Worm (Caenorhabditis elegans) whole organism, late embryonic: ENCODE data around the gene lgc-18.

Experiments used
- C08G9.2 ChIP-seq: sonication (generic microtip); optimal IDR thresholded peaks from 2 replicates; lab custom pipeline; 2016; ENCODE audit warnings: mild to moderate bottlenecking, missing genetic modification characterization, moderate library complexity, missing compliant biosample characterization
- F13H6.1 ChIP-seq: sonication (generic microtip); optimal IDR thresholded peaks from 2 replicates; lab custom pipeline; 2016; ENCODE audit warnings: missing genetic modification characterization, missing compliant biosample characterization
- K09A11.1 ChIP-seq: sonication (generic microtip); optimal IDR thresholded peaks from 2 replicates; lab custom pipeline; 2017; ENCODE audit warnings: antibody characterized with exemption, mild to moderate bottlenecking, missing genetic modification characterization, missing compliant biosample characterization; ENCODE audit not compliant: insufficient read depth
- ama-1 ChIP-seq: fragments of 150-350 bp; optimal IDR thresholded peaks from 2 replicates; lab custom pipeline; 2014
- ceh-14 ChIP-seq: sonication (generic microtip); optimal IDR thresholded peaks from 2 replicates; lab custom pipeline; 2016; ENCODE audit warnings: missing genotype, missing genetic modification characterization, missing compliant biosample characterization
- ceh-18 ChIP-seq: sonication (generic microtip); optimal IDR thresholded peaks from 2 replicates; lab custom pipeline; 2016; ENCODE audit warnings: missing genetic modification characterization, missing compliant biosample characterization
- ceh-19 ChIP-seq: fragments of 200-800 bp; sonication (Bioruptor generic); optimal IDR thresholded peaks from 2 replicates; lab custom pipeline; 2018; ENCODE audit warnings: mild to moderate bottlenecking, missing genetic modification characterization, missing compliant biosample characterization
- ceh-2 ChIP-seq: sonication (generic microtip); optimal IDR thresholded peaks from 2 replicates; lab custom pipeline; 2016; ENCODE audit warnings: missing genotype, missing genetic modification characterization, missing compliant biosample characterization
- ceh-22 ChIP-seq: sonication (generic microtip); optimal IDR thresholded peaks from 2 replicates; lab custom pipeline; 2017; ENCODE audit warnings: missing biosample characterization, missing genetic modification characterization
- ceh-30 ChIP-seq: fragments of 150-350 bp; optimal IDR thresholded peaks from 2 replicates; lab custom pipeline; 2014; ENCODE audit warnings: missing biosample characterization, missing genetic modification characterization
- ceh-31 ChIP-seq: sonication (generic microtip); optimal IDR thresholded peaks from 2 replicates; lab custom pipeline; 2016; ENCODE audit warnings: missing genetic modification characterization, missing compliant biosample characterization
- ceh-34 ChIP-seq: sonication (generic microtip); optimal IDR thresholded peaks from 2 replicates; lab custom pipeline; 2016; ENCODE audit warnings: mild to moderate bottlenecking, missing genetic modification characterization, missing compliant biosample characterization
- ceh-45 ChIP-seq: fragments of 200-800 bp; sonication (Bioruptor generic); IDR thresholded peaks from 2 replicates; pipeline ENCODE4 v1.3.6; 2022; ENCODE audit warnings: missing genetic modification reagents, missing genetic modification characterization, missing compliant biosample characterization
- ceh-6 ChIP-seq: fragments of 200-800 bp; sonication (Bioruptor generic); optimal IDR thresholded peaks from 2 replicates; lab custom pipeline; 2018; ENCODE audit warnings: mild to moderate bottlenecking, missing genetic modification characterization, missing compliant biosample characterization
- che-1 ChIP-seq: sonication (generic microtip); optimal IDR thresholded peaks from 2 replicates; lab custom pipeline; 2016; ENCODE audit warnings: mild to moderate bottlenecking, missing genetic modification characterization, missing compliant biosample characterization
- elt-2 ChIP-seq: sonication (generic microtip); optimal IDR thresholded peaks from 2 replicates; lab custom pipeline; 2016; ENCODE audit warnings: missing genetic modification reagents, missing genetic modification characterization, missing compliant biosample characterization
- elt-4 ChIP-seq: sonication (generic microtip); optimal IDR thresholded peaks from 2 replicates; lab custom pipeline; 2016; ENCODE audit warnings: missing genetic modification characterization, missing compliant biosample characterization
- eyg-1 ChIP-seq: sonication (generic microtip); optimal IDR thresholded peaks from 2 replicates; lab custom pipeline; 2016; ENCODE audit warnings: missing genotype, missing genetic modification characterization, missing compliant biosample characterization
- fkh-10 ChIP-seq: fragments of 150-350 bp; optimal IDR thresholded peaks from 2 replicates; lab custom pipeline; 2014; ENCODE audit warnings: missing biosample characterization, missing genetic modification reagents, missing genetic modification characterization
- fkh-6 ChIP-seq: sonication (generic microtip); optimal IDR thresholded peaks from 2 replicates; lab custom pipeline; 2016; ENCODE audit warnings: missing genetic modification characterization, missing compliant biosample characterization
- hlh-30 ChIP-seq: sonication (generic microtip); optimal IDR thresholded peaks from 2 replicates; lab custom pipeline; 2017; ENCODE audit warnings: antibody characterized with exemption, missing genetic modification characterization, missing compliant biosample characterization; ENCODE audit not compliant: insufficient read depth
- hlh-8 ChIP-seq: sonication (generic microtip); optimal IDR thresholded peaks from 2 replicates; lab custom pipeline; 2016; ENCODE audit warnings: missing genotype, missing genetic modification characterization, missing compliant biosample characterization
- mec-3 ChIP-seq: sonication (generic microtip); optimal IDR thresholded peaks from 2 replicates; lab custom pipeline; 2016; ENCODE audit warnings: borderline replicate concordance, missing genetic modification characterization, missing compliant biosample characterization
- nfya-1 ChIP-seq: sonication (generic microtip); optimal IDR thresholded peaks from 2 replicates; lab custom pipeline; 2017; ENCODE audit warnings: missing genetic modification characterization, mild to moderate bottlenecking, missing compliant biosample characterization, antibody characterized with exemption, moderate library complexity
- odd-2 ChIP-seq: sonication (generic microtip); optimal IDR thresholded peaks from 2 replicates; lab custom pipeline; 2017; ENCODE audit warnings: antibody characterized with exemption, mild to moderate bottlenecking, missing genetic modification characterization, missing compliant biosample characterization
- pat-9 ChIP-seq: fragments of 200-800 bp; sonication (Bioruptor generic); optimal IDR thresholded peaks from 2 replicates; lab custom pipeline; 2018; ENCODE audit warnings: mild to moderate bottlenecking, missing genetic modification characterization, moderate library complexity, missing compliant biosample characterization
- pha-2 ChIP-seq: sonication (generic microtip); optimal IDR thresholded peaks from 2 replicates; lab custom pipeline; 2017; ENCODE audit warnings: mild to moderate bottlenecking, missing genetic modification characterization, missing compliant biosample characterization
- pros-1 ChIP-seq: fragments of 150-350 bp; optimal IDR thresholded peaks from 2 replicates; lab custom pipeline; 2014; ENCODE audit warnings: missing biosample characterization, missing genetic modification reagents, missing genetic modification characterization
- ref-2 ChIP-seq: sonication (generic microtip); optimal IDR thresholded peaks from 2 replicates; lab custom pipeline; 2016; ENCODE audit warnings: missing genetic modification characterization, missing compliant biosample characterization
- rnt-1 ChIP-seq: sonication (generic microtip); optimal IDR thresholded peaks from 2 replicates; lab custom pipeline; 2016; ENCODE audit warnings: missing genetic modification characterization, missing compliant biosample characterization
- sdc-2 ChIP-seq: sonication (generic microtip); optimal IDR thresholded peaks from 2 replicates; lab custom pipeline; 2016; ENCODE audit warnings: missing genotype, missing genetic modification characterization, missing compliant biosample characterization
- syd-9 ChIP-seq: sonication (generic microtip); optimal IDR thresholded peaks from 2 replicates; lab custom pipeline; 2016; ENCODE audit warnings: mild to moderate bottlenecking, missing genetic modification characterization, moderate library complexity, missing compliant biosample characterization
- tbx-2 ChIP-seq: sonication (generic microtip); optimal IDR thresholded peaks from 2 replicates; lab custom pipeline; 2016; ENCODE audit warnings: missing genetic modification characterization, missing compliant biosample characterization
- ttx-3 ChIP-seq: sonication (generic microtip); optimal IDR thresholded peaks from 2 replicates; lab custom pipeline; 2016; ENCODE audit warnings: missing genetic modification reagents, missing genetic modification characterization, missing compliant biosample characterization
- unc-42 ChIP-seq: sonication (generic microtip); optimal IDR thresholded peaks from 2 replicates; lab custom pipeline; 2016; ENCODE audit warnings: missing genotype, missing genetic modification characterization, missing compliant biosample characterization
- unc-55 ChIP-seq: sonication (generic microtip); optimal IDR thresholded peaks from 2 replicates; lab custom pipeline; 2017; ENCODE audit warnings: missing biosample characterization, missing genetic modification reagents, missing genetic modification characterization

The lgc-18 gene

DNA sequence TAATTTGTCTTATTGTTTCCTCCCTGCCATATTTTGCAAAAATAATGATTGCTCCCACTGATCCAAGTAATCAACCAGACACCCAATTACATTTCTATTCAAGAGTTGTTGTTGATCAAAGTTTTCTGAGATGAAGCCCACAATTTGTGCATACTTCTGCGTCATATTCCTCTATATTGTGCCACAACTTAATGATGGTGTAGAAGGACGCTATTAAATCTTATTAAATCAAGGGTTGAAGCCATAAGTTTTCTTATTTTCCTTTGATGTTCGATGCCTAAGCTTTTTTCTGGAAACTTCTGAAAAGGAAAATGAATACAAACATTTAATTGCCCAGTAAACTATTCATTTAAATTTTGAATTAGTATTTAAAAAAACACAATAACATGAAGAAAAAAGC is 43.4 kb downstream of the lgc-18 start:
- TF ChIP-seq pros-1 (tag; lab: Kevin White, UChicago): no peak
- TF ChIP-seq odd-2 (tag; lab: Kevin White, UChicago): no peak
- TF ChIP-seq ceh-30: no peak
- TF ChIP-seq ama-1: peak; percentile 55
- no peak for TF ChIP-seq ceh-14 (tag; lab: Kevin White, UChicago)
- no peak for TF ChIP-seq K09A11.1 (tag; lab: Kevin White, UChicago)
- TF ChIP-seq C08G9.2 (tag; lab: Kevin White, UChicago): no peak
- TF ChIP-seq pat-9 (tag; lab: Kevin White, UChicago): no peak

DNA sequence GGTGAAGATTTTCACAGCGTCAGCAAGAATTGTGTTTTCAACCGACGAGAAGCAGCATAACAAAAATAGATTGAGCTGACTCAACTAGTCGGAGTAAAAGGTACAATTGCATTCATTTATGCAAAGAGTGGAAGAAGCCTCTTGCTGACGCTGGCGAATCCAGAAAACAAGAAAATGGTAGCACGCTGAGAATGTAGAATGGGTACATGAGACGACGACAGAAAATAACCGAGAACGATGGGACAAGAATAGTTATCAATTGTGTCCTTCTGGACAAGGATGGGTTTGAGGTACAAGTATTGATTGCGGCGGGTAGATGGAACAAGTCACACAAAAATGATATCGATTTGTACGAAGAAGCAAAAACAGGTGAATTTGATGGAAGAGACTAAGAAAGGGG is 44.0 kb downstream of the lgc-18 start:
- TF ChIP-seq unc-42 (tag; lab: Kevin White, UChicago) (no peak), ama-1 (peak; percentile 61), ceh-19 (peak; percentile 4)

DNA sequence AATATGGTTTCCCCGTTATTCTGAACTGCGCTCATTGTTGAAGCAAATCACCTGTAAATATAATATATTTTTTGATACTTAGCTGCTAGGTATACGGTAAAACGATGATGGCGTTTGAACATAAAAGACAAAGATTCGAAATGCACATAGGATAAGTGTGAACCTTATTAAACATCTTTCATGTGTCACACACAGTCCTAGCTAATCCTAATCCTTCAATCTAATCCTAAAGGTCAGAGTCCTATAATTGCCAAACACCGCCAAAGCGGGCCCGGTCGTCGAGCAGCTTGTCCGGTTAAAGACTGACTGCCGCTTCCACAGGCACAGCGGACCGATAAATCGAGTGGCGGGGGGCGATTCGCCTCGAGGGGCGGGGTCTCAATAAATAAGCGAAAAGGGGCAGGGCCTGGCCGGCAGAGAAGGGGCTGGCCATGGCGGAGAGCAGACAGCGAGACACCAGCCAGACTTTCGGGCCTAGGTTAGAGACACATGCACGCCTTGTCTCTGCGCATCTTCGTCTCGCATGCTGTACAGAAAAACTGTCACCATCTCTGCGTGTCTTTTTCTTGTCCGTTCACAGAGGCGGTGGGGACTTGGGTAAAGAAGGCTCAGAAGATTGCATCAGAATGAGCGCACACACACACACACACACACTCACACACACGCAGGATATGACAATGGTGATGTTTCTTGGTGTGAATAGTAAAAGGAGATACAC is 46.4 kb downstream of the lgc-18 start, which contains the start of gene F57G12.1:
Gene F57G12.1 (minus strand): TSS at position 51 of the 718 bp plus-strand sequence.
- TF ChIP-seq che-1 (tag; lab: Kevin White, UChicago): peak; percentile 57
- peak; percentile 1 for TF ChIP-seq K09A11.1 (tag; lab: Kevin White, UChicago)
- peak; percentile 4 for TF ChIP-seq syd-9 (tag; lab: Kevin White, UChicago)
- TF ChIP-seq sdc-2: peak; percentile 64
- TF ChIP-seq fkh-6 (tag; lab: Kevin White, UChicago): peak; percentile 8
- TF ChIP-seq ceh-31 (tag; lab: Kevin White, UChicago): peak; percentile 70
- no peak for TF ChIP-seq fkh-10 (GFP tag; lab: Kevin White, UChicago)
- no peak for TF ChIP-seq ceh-45 (GFP tag; lab: Robert Waterston, UW)
- no peak for TF ChIP-seq pat-9 (tag; lab: Kevin White, UChicago)
- peak; percentile 20 for TF ChIP-seq F13H6.1
- TF ChIP-seq hlh-8 (tag; lab: Kevin White, UChicago): peak; percentile 13
- peak; percentile 50 for TF ChIP-seq elt-2
- peak; percentile 79 for TF ChIP-seq hlh-30
- TF ChIP-seq ceh-14 (tag; lab: Kevin White, UChicago): peak; percentile 75
- no peak for TF ChIP-seq ceh-22 (tag; lab: Kevin White, UChicago)
- peak; percentile 65 for TF ChIP-seq unc-55 (GFP tag; lab: Kevin White, UChicago)
- TF ChIP-seq odd-2 (tag; lab: Kevin White, UChicago): peak; percentile 6
- peak; percentile 43 for TF ChIP-seq tbx-2 (tag; lab: Kevin White, UChicago)
- peak; percentile 30 for TF ChIP-seq ttx-3 (tag; lab: Kevin White, UChicago)
- TF ChIP-seq ceh-2: peak; percentile 53
- TF ChIP-seq C08G9.2 (tag; lab: Kevin White, UChicago): peak; percentile 49
- TF ChIP-seq ceh-6 (GFP tag; lab: Kevin White, UChicago): peak; percentile 49
- peak; percentile 69 for TF ChIP-seq ref-2 (tag; lab: Kevin White, UChicago)
- peak; percentile 5 for TF ChIP-seq ceh-30
- peak; percentile 70 for TF ChIP-seq ceh-34 (tag; lab: Kevin White, UChicago)
- TF ChIP-seq eyg-1: peak; percentile 74
- no peak for TF ChIP-seq pha-2
- peak; percentile 65 for TF ChIP-seq unc-42 (tag; lab: Kevin White, UChicago)
- peak; percentile 84 for TF ChIP-seq nfya-1 (tag; lab: Kevin White, UChicago)
- no peak for TF ChIP-seq elt-4 (tag; lab: Kevin White, UChicago)
- peak; percentile 66 for TF ChIP-seq ceh-18 (tag; lab: Kevin White, UChicago)
- TF ChIP-seq rnt-1 (tag; lab: Kevin White, UChicago): peak; percentile 27
- no peak for TF ChIP-seq mec-3 (tag; lab: Kevin White, UChicago)
- peak; percentile 78 for TF ChIP-seq ama-1
